Worm (Caenorhabditis elegans) whole organism, L4 larva: ENCODE data around the gene Y43F8B.17.
A peak's percentile ranks its signal among the peaks of the same experiment; 100 is the strongest.

Experiments
- F44E2.7 ChIP-seq: fragments of 200-800 bp; sonication (Bioruptor generic); IDR thresholded peaks from 2 replicates; pipeline ENCODE4 v2.1.2; 2022; ENCODE audit warnings: missing genetic modification characterization, missing compliant biosample characterization
- F49E8.2 ChIP-seq: sonication (generic microtip); optimal IDR thresholded peaks from 2 replicates; lab custom pipeline; 2016; ENCODE audit warnings: missing compliant biosample characterization, mild to moderate bottlenecking, missing genetic modification characterization, borderline replicate concordance
- T20F7.1 ChIP-seq: fragments of 200-800 bp; sonication (Bioruptor generic); optimal IDR thresholded peaks from 2 replicates; lab custom pipeline; 2018; ENCODE audit warnings: mild to moderate bottlenecking, missing genetic modification characterization, missing compliant biosample characterization
- T26A8.4 ChIP-seq: fragments of 200-800 bp; sonication (Bioruptor generic); IDR thresholded peaks from 2 replicates; pipeline ENCODE4 v1.3.6; 2022; ENCODE audit warnings: missing genetic modification characterization, missing compliant biosample characterization
- Y105C5A.15 ChIP-seq: fragments of 200-800 bp; sonication (Bioruptor generic); IDR thresholded peaks from 2 replicates; pipeline ENCODE4 v1.3.6; 2022; ENCODE audit warnings: missing genetic modification characterization, missing compliant biosample characterization
- Y5F2A.4 ChIP-seq: fragments of 200-800 bp; sonication (Bioruptor generic); optimal IDR thresholded peaks from 2 replicates; lab custom pipeline; 2018; ENCODE audit warnings: mild to moderate bottlenecking, missing genetic modification characterization, missing compliant biosample characterization
- Y75B8A.6 ChIP-seq: fragments of 200-800 bp; sonication (Bioruptor generic); IDR thresholded peaks from 2 replicates; pipeline ENCODE4 v1.3.6; 2022; ENCODE audit warnings: missing genetic modification reagents, missing genetic modification characterization, missing compliant biosample characterization
- ZK546.5 ChIP-seq, 2 experiments: sonication (generic microtip); optimal IDR thresholded peaks; 2 replicates each; lab custom pipeline; 2017; ENCODE audit warnings: missing biosample characterization in 2 of 2, missing genetic modification characterization in 2 of 2
- aha-1 ChIP-seq: fragments of 150-350 bp; peaks from one replicate; lab custom pipeline; 2014; ENCODE audit warnings: missing biosample characterization, missing genetic modification characterization
- aly-2 ChIP-seq: sonication (generic microtip); optimal IDR thresholded peaks from 2 replicates; lab custom pipeline; 2018; ENCODE audit warnings: missing biosample characterization, missing genetic modification characterization
- ama-1 ChIP-seq: fragments of 150-350 bp; optimal IDR thresholded peaks from 2 replicates; lab custom pipeline; 2014; ENCODE audit warnings: inconsistent platforms, mixed read lengths
- arid-1 ChIP-seq: fragments of 200-800 bp; sonication (Bioruptor generic); conservative IDR thresholded peaks from 2 replicates; pipeline ENCODE4 v1.3.6; 2022; ENCODE audit warnings: missing genetic modification reagents, missing genetic modification characterization, missing compliant biosample characterization
- cey-2 ChIP-seq: sonication (generic microtip); optimal IDR thresholded peaks from 3 replicates; lab custom pipeline; 2017; ENCODE audit warnings: missing genetic modification characterization, mild to moderate bottlenecking, missing compliant biosample characterization, antibody characterized with exemption, borderline replicate concordance; ENCODE audit not compliant: insufficient read depth
- daf-16 ChIP-seq, 3 experiments: sonication (generic microtip); optimal IDR thresholded peaks; 2 replicates each; lab custom pipeline; 2016 to 2017; ENCODE audit warnings: missing genetic modification characterization in 3 of 3, missing genetic modification reagents in 3 of 3, mild to moderate bottlenecking in 2 of 3, missing compliant biosample characterization in 2 of 3, missing biosample characterization in 1 of 3, moderate library complexity in 1 of 3
- dmd-6 ChIP-seq: fragments of 200-800 bp; sonication (Bioruptor generic); IDR thresholded peaks from 2 replicates; pipeline ENCODE4 v1.3.6; 2022; ENCODE audit warnings: missing genetic modification reagents, missing genetic modification characterization, missing compliant biosample characterization
- dmd-8 ChIP-seq: fragments of 200-800 bp; sonication (Bioruptor generic); IDR thresholded peaks from 2 replicates; pipeline ENCODE4 v1.3.6; 2022; ENCODE audit warnings: missing genetic modification characterization, missing compliant biosample characterization
- dmd-9 ChIP-seq: fragments of 200-800 bp; sonication (Bioruptor generic); IDR thresholded peaks from 2 replicates; pipeline ENCODE4 v1.3.6; 2022; ENCODE audit warnings: missing genetic modification reagents, missing genetic modification characterization, missing compliant biosample characterization
- duxl-1 ChIP-seq: sonication (generic microtip); optimal IDR thresholded peaks from 2 replicates; lab custom pipeline; 2016; ENCODE audit warnings: mild to moderate bottlenecking, missing genetic modification characterization, moderate library complexity, missing compliant biosample characterization; ENCODE audit not compliant: poor library complexity
- dve-1 ChIP-seq: sonication (generic microtip); optimal IDR thresholded peaks from 2 replicates; lab custom pipeline; 2017; ENCODE audit warnings: antibody characterized with exemption, mild to moderate bottlenecking, missing genetic modification characterization, missing compliant biosample characterization; ENCODE audit not compliant: insufficient read depth
- egl-43 ChIP-seq: fragments of 200-800 bp; sonication (Bioruptor generic); IDR thresholded peaks from 2 replicates; pipeline ENCODE4 v1.3.6; 2022; ENCODE audit warnings: missing genetic modification reagents, missing genetic modification characterization, missing compliant biosample characterization
- fkh-10 ChIP-seq: fragments of 150-350 bp; optimal IDR thresholded peaks from 2 replicates; lab custom pipeline; 2014; ENCODE audit warnings: missing biosample characterization, missing genetic modification reagents, missing genetic modification characterization
- hlh-30 ChIP-seq: sonication (generic microtip); optimal IDR thresholded peaks from 2 replicates; lab custom pipeline; 2017; ENCODE audit warnings: antibody characterized with exemption, mild to moderate bottlenecking, missing genetic modification characterization, missing compliant biosample characterization; ENCODE audit not compliant: insufficient read depth
- hmg-1.1 ChIP-seq: fragments of 200-800 bp; sonication (Bioruptor generic); IDR thresholded peaks from 2 replicates; pipeline ENCODE4 v1.3.6; 2022; ENCODE audit warnings: missing genetic modification reagents, missing genetic modification characterization, missing compliant biosample characterization
- lin-1 ChIP-seq: fragments of 200-800 bp; sonication (Bioruptor generic); IDR thresholded peaks from 2 replicates; pipeline ENCODE4 v1.3.6; 2022; ENCODE audit warnings: missing genetic modification reagents, missing genetic modification characterization, missing compliant biosample characterization
- lin-13 ChIP-seq: fragments of 150-350 bp; optimal IDR thresholded peaks from 2 replicates; lab custom pipeline; 2014; ENCODE audit warnings: missing biosample characterization, missing genetic modification reagents, missing genetic modification characterization
- lin-29 ChIP-seq: fragments of 200-800 bp; sonication (Bioruptor generic); IDR thresholded peaks from 2 replicates; pipeline ENCODE4 v1.3.6; 2022; ENCODE audit warnings: missing genetic modification reagents, missing genetic modification characterization, missing compliant biosample characterization
- lsy-2 ChIP-seq, 2 experiments: fragments of 150-350 bp in 1 of 2; sonication (generic microtip) in 1 of 2; optimal IDR thresholded peaks; 2 replicates each; lab custom pipeline; 2014 to 2017; ENCODE audit warnings: missing biosample characterization in 2 of 2, missing genetic modification characterization in 2 of 2
- mdt-29 ChIP-seq: fragments of 200-800 bp; sonication (Bioruptor generic); IDR thresholded peaks from 2 replicates; pipeline ENCODE4 v1.3.6; 2022; ENCODE audit warnings: missing genetic modification reagents, missing genetic modification characterization, missing compliant biosample characterization
- mep-1 ChIP-seq: fragments of 150-350 bp; sonication (generic microtip); optimal IDR thresholded peaks from 3 replicates; lab custom pipeline; 2014; ENCODE audit warnings: missing biosample characterization, missing genetic modification characterization
- mes-2 ChIP-seq: sonication (generic microtip); optimal IDR thresholded peaks from 2 replicates; lab custom pipeline; 2016; ENCODE audit warnings: missing genotype, mild to moderate bottlenecking, missing genetic modification characterization, missing compliant biosample characterization; ENCODE audit not compliant: poor library complexity, severe bottlenecking
- nhr-11 ChIP-seq: fragments of 150-350 bp; optimal IDR thresholded peaks from 2 replicates; lab custom pipeline; 2014; ENCODE audit warnings: missing biosample characterization, missing genetic modification characterization
- nhr-25 ChIP-seq: sonication (generic microtip); optimal IDR thresholded peaks from 2 replicates; lab custom pipeline; 2017; ENCODE audit warnings: missing genetic modification characterization, mild to moderate bottlenecking, missing compliant biosample characterization, antibody characterized with exemption, moderate library complexity, borderline replicate concordance; ENCODE audit not compliant: insufficient read depth
- nhr-28 ChIP-seq: fragments of 150-350 bp; optimal IDR thresholded peaks from 2 replicates; lab custom pipeline; 2014; ENCODE audit warnings: missing biosample characterization, missing genetic modification characterization
- nhr-42 ChIP-seq: fragments of 200-800 bp; sonication (Bioruptor generic); IDR thresholded peaks from 2 replicates; pipeline ENCODE4 v1.3.6; 2022; ENCODE audit warnings: missing genetic modification characterization, missing compliant biosample characterization
- nhr-6 ChIP-seq: fragments of 150-350 bp; optimal IDR thresholded peaks from 2 replicates; lab custom pipeline; 2014; ENCODE audit warnings: missing biosample characterization, missing genetic modification characterization
- php-3 ChIP-seq: fragments of 200-800 bp; sonication (Bioruptor generic); IDR thresholded peaks from 2 replicates; pipeline ENCODE4 v1.3.6; 2022; ENCODE audit warnings: missing genetic modification reagents, missing genetic modification characterization, missing compliant biosample characterization
- pqm-1 ChIP-seq: sonication (generic microtip); optimal IDR thresholded peaks from 2 replicates; lab custom pipeline; 2017; ENCODE audit warnings: missing biosample characterization, missing genetic modification characterization
- spr-3 ChIP-seq: fragments of 200-800 bp; sonication (Bioruptor generic); optimal IDR thresholded peaks from 2 replicates; lab custom pipeline; 2018; ENCODE audit warnings: mild to moderate bottlenecking, missing genetic modification characterization, missing compliant biosample characterization
- tag-97 ChIP-seq: fragments of 200-800 bp; sonication (Bioruptor generic); IDR thresholded peaks from 2 replicates; pipeline ENCODE4 v1.3.6; 2022; ENCODE audit warnings: missing genetic modification characterization, missing compliant biosample characterization
- tra-1 ChIP-seq: fragments of 200-800 bp; sonication (Bioruptor generic); IDR thresholded peaks from 2 replicates; pipeline ENCODE4 v1.3.6; 2022; ENCODE audit warnings: missing genetic modification reagents, missing genetic modification characterization, missing compliant biosample characterization
- unc-62 ChIP-seq, 3 experiments: fragments of 150-350 bp in 1 of 3; sonication (generic microtip); optimal IDR thresholded peaks in 2 of 3; peaks in 1 of 3; 1 replicate in 1 of 3; 2 replicates in 2 of 3; lab custom pipeline; 2014 to 2017; ENCODE audit warnings: missing biosample characterization in 3 of 3, missing genetic modification characterization in 3 of 3, missing genetic modification reagents in 3 of 3, missing genotype in 1 of 3
- zag-1 ChIP-seq: fragments of 150-350 bp; optimal IDR thresholded peaks from 2 replicates; lab custom pipeline; 2014; ENCODE audit warnings: missing biosample characterization, missing genetic modification characterization
- zfp-2 ChIP-seq: sonication (generic microtip); optimal IDR thresholded peaks from 2 replicates; lab custom pipeline; 2016; ENCODE audit warnings: mild to moderate bottlenecking, missing genetic modification characterization, missing compliant biosample characterization
- zip-2 ChIP-seq: fragments of 150-350 bp; optimal IDR thresholded peaks from 2 replicates; lab custom pipeline; 2014; ENCODE audit warnings: missing biosample characterization, missing genetic modification characterization
- ztf-11 ChIP-seq: fragments of 150-350 bp; optimal IDR thresholded peaks from 2 replicates; lab custom pipeline; 2014; ENCODE audit warnings: missing biosample characterization, missing genetic modification characterization

The Y43F8B.17 gene

ce11 chrV:19445442-19445841 is 39.1 kb upstream of the Y43F8B.17 start, which contains the start of gene M04C3.1:
Gene M04C3.1, minus strand, starts transcription at chrV:19445605.
- TF ChIP-seq duxl-1 (tag; lab: Kevin White, UChicago): no peak
- TF ChIP-seq zfp-2 (tag; lab: Kevin White, UChicago): no peak
- no peak for TF ChIP-seq Y105C5A.15 (GFP tag; lab: Robert Waterston, UW)
- no peak for TF ChIP-seq daf-16 (GFP tag; optimal IDR thresholded peaks at IDR 0.05; lab: Kevin White, UChicago)
- peak; percentile 71 for TF ChIP-seq daf-16 (tag; optimal IDR thresholded peaks at IDR 0.05; lab: Kevin White, UChicago)
- no peak for TF ChIP-seq zip-2 (tag; lab: Kevin White, UChicago)
- no peak for TF ChIP-seq fkh-10 (GFP tag; lab: Kevin White, UChicago)
- peak; percentile 27; the same call in 1 of the 2 replicates for TF ChIP-seq dmd-6
- TF ChIP-seq egl-43 (GFP tag; lab: Robert Waterston, UW): no peak
- peak; percentile 22 for TF ChIP-seq hlh-30 (tag; lab: Kevin White, UChicago)
- no peak for TF ChIP-seq ztf-11 (tag; lab: Kevin White, UChicago)
- no peak for TF ChIP-seq T20F7.1
- TF ChIP-seq nhr-6 (tag; lab: Kevin White, UChicago): no peak
- TF ChIP-seq lin-29 (GFP tag; lab: Robert Waterston, UW): no peak
- no peak for TF ChIP-seq ZK546.5 (tag; optimal IDR thresholded peaks at IDR 0.05; lab: Kevin White, UChicago)
- TF ChIP-seq pqm-1 (tag; lab: Kevin White, UChicago): peak; percentile 79
- no peak for TF ChIP-seq dmd-8
- no peak for TF ChIP-seq dmd-9 (GFP tag; lab: Robert Waterston, UW)
- TF ChIP-seq T26A8.4 (GFP tag; lab: Robert Waterston, UW): no peak
- TF ChIP-seq F44E2.7 (GFP tag; lab: Robert Waterston, UW): no peak
- TF ChIP-seq cey-2: no peak
- TF ChIP-seq unc-62 (GFP tag; optimal IDR thresholded peaks at IDR 0.05 in 1 of 2; lab: Kevin White, UChicago): no peak
- no peak for TF ChIP-seq unc-62 (tag; optimal IDR thresholded peaks at IDR 0.05; lab: Kevin White, UChicago)
- no peak for TF ChIP-seq lin-13 (GFP tag; lab: Kevin White, UChicago)
- TF ChIP-seq tag-97: no peak
- TF ChIP-seq lsy-2 (tag; optimal IDR thresholded peaks at IDR 0.05; lab: Kevin White, UChicago): peak in 1 of 2 experiments; percentile 5
- peak; percentile 49 for TF ChIP-seq nhr-28
- TF ChIP-seq spr-3: no peak
- no peak for TF ChIP-seq ama-1 (lab: Kevin White, UChicago)
- TF ChIP-seq nhr-42 (GFP tag; lab: Robert Waterston, UW): no peak
- TF ChIP-seq arid-1 (GFP tag; lab: Robert Waterston, UW): no peak
- TF ChIP-seq Y5F2A.4 (GFP tag; lab: Kevin White, UChicago): no peak
- no peak for TF ChIP-seq mes-2 (tag; lab: Kevin White, UChicago)
- TF ChIP-seq php-3 (GFP tag; lab: Robert Waterston, UW): peak; percentile 72
- no peak for TF ChIP-seq nhr-25 (tag; lab: Kevin White, UChicago)
- no peak for TF ChIP-seq tra-1 (GFP tag; lab: Robert Waterston, UW)
- TF ChIP-seq aly-2 (tag; lab: Kevin White, UChicago): no peak
- peak; percentile 66 for TF ChIP-seq dve-1 (tag; lab: Kevin White, UChicago)
- no peak for TF ChIP-seq aha-1

- no peak for TF ChIP-seq mes-2 (tag; lab: Kevin White, UChicago)
- TF ChIP-seq F49E8.2 (tag; lab: Kevin White, UChicago): no peak
- no peak for TF ChIP-seq zag-1 (tag; lab: Kevin White, UChicago)
- TF ChIP-seq cey-2: no peak
- no peak for TF ChIP-seq nhr-28
- TF ChIP-seq hmg-1.1 (GFP tag; lab: Robert Waterston, UW): no peak
- no peak for TF ChIP-seq nhr-11 (tag; lab: Kevin White, UChicago)
- no peak for TF ChIP-seq lin-1 (GFP tag; lab: Robert Waterston, UW)
- no peak for TF ChIP-seq mep-1 (tag; lab: Kevin White, UChicago)
- TF ChIP-seq mdt-29 (GFP tag; lab: Robert Waterston, UW): no peak
- no peak for TF ChIP-seq Y75B8A.6 (GFP tag; lab: Robert Waterston, UW)
- no peak for TF ChIP-seq lsy-2 (tag; optimal IDR thresholded peaks at IDR 0.05; lab: Kevin White, UChicago)
Observed at ce11 chrV:19448805-19449204, 35.7 kb upstream of the Y43F8B.17 start, which contains the start of gene M04C3.2. Gene M04C3.2, minus strand, starts transcription at chrV:19448905.
